Worm (Caenorhabditis elegans): ENCODE data around the gene F22F7.7.

DNA sequence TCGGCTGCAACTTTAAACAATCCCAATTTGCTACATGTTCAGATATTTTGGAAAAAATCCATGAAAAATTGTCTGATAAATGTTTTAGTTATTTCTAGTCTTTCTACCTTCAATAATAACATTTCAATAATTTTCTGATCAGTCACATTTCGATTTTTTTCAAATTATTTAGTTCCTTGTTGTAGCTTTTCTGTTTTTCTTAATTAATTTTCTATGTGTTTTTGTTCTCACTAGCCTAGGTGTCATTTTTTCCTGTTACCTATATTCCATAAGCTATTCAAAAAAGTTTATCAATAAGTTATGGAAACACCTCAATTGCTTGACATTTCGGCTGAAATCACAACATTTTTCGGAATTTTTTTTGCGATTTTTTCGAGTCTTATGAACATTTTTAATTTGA lies 13.4 kb upstream of the F22F7.7 start, which contains the start of gene srbc-23:
- TF ChIP-seq ama-1 (optimal IDR thresholded peaks at IDR 0.05) = no peak
- TF ChIP-seq ama-1 (GFP tag; optimal IDR thresholded peaks at IDR 0.05) = no peak
- no peak for TF ChIP-seq chd-7 (tag; optimal IDR thresholded peaks at IDR 0.05)
- no peak for TF ChIP-seq lsl-1 (GFP tag; optimal IDR thresholded peaks at IDR 0.05)
- TF ChIP-seq pha-4 (tag; optimal IDR thresholded peaks at IDR 0.05) = no peak
- no peak for TF ChIP-seq egl-44 (GFP tag; IDR thresholded peaks at IDR 0.05)
- no peak for TF ChIP-seq egrh-3 (GFP tag; IDR thresholded peaks at IDR 0.05)
- TF ChIP-seq F10E7.11 (tag; optimal IDR thresholded peaks at IDR 0.05) = no peak
- TF ChIP-seq sea-2 (GFP tag; IDR thresholded peaks at IDR 0.05) = no peak
- no peak for TF ChIP-seq rec-8 (tag; optimal IDR thresholded peaks at IDR 0.05)
- TF ChIP-seq tlf-1 (GFP tag; optimal IDR thresholded peaks at IDR 0.05) = no peak
- TF ChIP-seq snpc-4 (GFP tag; optimal IDR thresholded peaks at IDR 0.05) = no peak
- no peak for TF ChIP-seq snpc-4 (tag; optimal IDR thresholded peaks at IDR 0.05)
- no peak for TF ChIP-seq F49E8.2 (tag; optimal IDR thresholded peaks at IDR 0.05; ENCODE audit: insufficient read depth)
- no peak for TF ChIP-seq Y79H2A.3 (GFP tag; conservative IDR thresholded peaks at IDR 0.05)
- TF ChIP-seq lin-35 (GFP tag; optimal IDR thresholded peaks at IDR 0.05) = no peak

All from whole organism, young adult.